Fruit fly (Drosophila melanogaster): ENCODE results near the gene Glyp.

The Glyp gene

dm6 chr2L:2130157-2130987, at the start of gene Glyp (continued):
- TF ChIP-seq Pdp1 (GFP tag; optimal IDR thresholded peaks at IDR 0.05) (peak; percentile 73 to 82), Med (GFP tag) (peak; percentile 91), NC2β (GFP tag; optimal IDR thresholded peaks at IDR 0.05) (peak; percentile 42), Optix (GFP tag; IDR thresholded peaks at IDR 0.05) (peak; percentile 87), tna (GFP tag; IDR thresholded peaks at IDR 0.05; ENCODE audit: partially characterized antibody) (no peak), CG10654 (GFP tag; optimal IDR thresholded peaks at IDR 0.05) (peak; percentile 90), CG10209 (GFP tag; optimal IDR thresholded peaks at IDR 0.05) (peak; percentile 98), Deaf1 (tag; optimal IDR thresholded peaks at IDR 0.05) (peak; percentile 87), slou (GFP tag; optimal IDR thresholded peaks at IDR 0.05) (peak; percentile 89), Drgx (GFP tag; IDR thresholded peaks at IDR 0.05) (peak; percentile 97), CG2116 (GFP tag; optimal IDR thresholded peaks at IDR 0.05) (peak; percentile 84), lov (optimal IDR thresholded peaks at IDR 0.05) (no peak), lov (GFP tag; IDR thresholded peaks at IDR 0.05) (peak; percentile 74; the same call in 1 of the 3 replicates), BEAF-32 (GFP tag; optimal IDR thresholded peaks at IDR 0.05) (peak; percentile 13), CG11085 (GFP tag; IDR thresholded peaks at IDR 0.05) (peak; percentile 89), CG16813 (GFP tag; IDR thresholded peaks at IDR 0.05; ENCODE audit: partially characterized antibody) (no peak), Tbp (GFP tag; optimal IDR thresholded peaks at IDR 0.05) (no peak), ttk (GFP tag; IDR thresholded peaks at IDR 0.05) (peak; percentile 93), p53 (GFP tag; optimal IDR thresholded peaks at IDR 0.05) (peak; percentile 46), CG17359 (tag; optimal IDR thresholded peaks at IDR 0.05) (peak; percentile 96), CG1647 (GFP tag; optimal IDR thresholded peaks at IDR 0.05) (peak; percentile 59), HmgD (GFP tag; optimal IDR thresholded peaks at IDR 0.05) (no peak), CG14441 (GFP tag; IDR thresholded peaks at IDR 0.05) (peak; percentile 92), nerfin-1 (tag; optimal IDR thresholded peaks at IDR 0.05) (peak; percentile 95), crp (GFP tag; optimal IDR thresholded peaks at IDR 0.05) (peak in 1 of 2 experiments; percentile 85), CG10274 (GFP tag; optimal IDR thresholded peaks at IDR 0.05) (peak; percentile 91), jing (GFP tag; optimal IDR thresholded peaks at IDR 0.05) (peak; percentile 84), Sox102F (GFP tag; optimal IDR thresholded peaks at IDR 0.05) (peak; percentile 97), CG7839 (tag; optimal IDR thresholded peaks at IDR 0.05) (peak; percentile 98), Dfd (GFP tag; optimal IDR thresholded peaks at IDR 0.05) (no peak), ab (GFP tag; optimal IDR thresholded peaks at IDR 0.05) (peak; percentile 65), inv (GFP tag; IDR thresholded peaks at IDR 0.05; ENCODE audit: partially characterized antibody) (no peak), CG13296 (GFP tag; optimal IDR thresholded peaks at IDR 0.05) (peak; percentile 98), CG15073 (GFP tag; optimal IDR thresholded peaks at IDR 0.05) (no peak), Hsf (GFP tag; optimal IDR thresholded peaks at IDR 0.05) (peak; percentile 91), run (tag; optimal IDR thresholded peaks at IDR 0.05) (peak; percentile 94), CG12659 (GFP tag; optimal IDR thresholded peaks at IDR 0.05) (peak; percentile 99), lilli (GFP tag; optimal IDR thresholded peaks at IDR 0.05) (peak; percentile 95), fd64A (GFP tag; optimal IDR thresholded peaks at IDR 0.05) (peak; percentile 82), HLHmδ (GFP tag; optimal IDR thresholded peaks at IDR 0.05) (peak; percentile 54), CG18262 (tag; optimal IDR thresholded peaks at IDR 0.05) (peak; percentile 97), CG6689 (GFP tag; IDR thresholded peaks at IDR 0.05) (peak; percentile 96), CG17568 (GFP tag; optimal IDR thresholded peaks at IDR 0.05) (peak; percentile 96), pros (GFP tag; optimal IDR thresholded peaks at IDR 0.05) (peak; percentile 72), Ptx1 (GFP tag; IDR thresholded peaks at IDR 0.05) (peak; percentile 97), HmgZ (tag; optimal IDR thresholded peaks at IDR 0.05) (peak; percentile 96), schlank (tag; optimal IDR thresholded peaks at IDR 0.05) (peak; percentile 89), Jarid2 (GFP tag; optimal IDR thresholded peaks at IDR 0.05) (peak; percentile 88)
